Fruit fly (Drosophila melanogaster) whole organism, prepupa: Measurements from ENCODE around the gene TotM.

Source experiments
- Blimp-1 ChIP-seq: fragments of 200-800 bp; sonication (Bioruptor generic); optimal IDR thresholded peaks from 3 replicates; lab custom pipeline; 2017; ENCODE audit warnings: missing biosample characterization, missing genetic modification characterization, mild to moderate bottlenecking, moderate library complexity, missing genetic modification reagents
- CG10631 ChIP-seq: fragments of 200-800 bp; sonication (Bioruptor generic); optimal IDR thresholded peaks from 2 replicates; lab custom pipeline; 2016; ENCODE audit warnings: missing biosample characterization, missing genetic modification characterization
- CG10669 ChIP-seq: fragments of 200-800 bp; sonication (Bioruptor generic); optimal IDR thresholded peaks from 3 replicates; lab custom pipeline; 2018; ENCODE audit warnings: missing biosample characterization, mild to moderate bottlenecking, missing genetic modification characterization, moderate library complexity
- CG11762 ChIP-seq: fragments of 200-800 bp; sonication (Bioruptor generic); optimal IDR thresholded peaks from 3 replicates; lab custom pipeline; 2016; ENCODE audit warnings: missing biosample characterization, missing genetic modification characterization; ENCODE audit not compliant: insufficient read depth
- CG11902 ChIP-seq: fragments of 200-800 bp; sonication (Bioruptor generic); optimal IDR thresholded peaks from 3 replicates; lab custom pipeline; 2016; ENCODE audit warnings: missing biosample characterization, missing genetic modification characterization
- CG1621 ChIP-seq: fragments of 200-800 bp; sonication (Bioruptor generic); optimal IDR thresholded peaks from 3 replicates; lab custom pipeline; 2018; ENCODE audit warnings: missing biosample characterization, mild to moderate bottlenecking, missing genetic modification characterization
- CG16779 ChIP-seq: fragments of 200-800 bp; sonication (Bioruptor generic); optimal IDR thresholded peaks from 3 replicates; lab custom pipeline; 2017; ENCODE audit warnings: missing biosample characterization, mild to moderate bottlenecking, missing genetic modification characterization
- CG31627 ChIP-seq: fragments of 200-800 bp; sonication (Bioruptor generic); optimal IDR thresholded peaks from 3 replicates; lab custom pipeline; 2016; ENCODE audit warnings: missing biosample characterization, missing genetic modification characterization
- CG32006 ChIP-seq: fragments of 200-800 bp; sonication (Bioruptor generic); optimal IDR thresholded peaks from 3 replicates; lab custom pipeline; 2017; ENCODE audit warnings: missing biosample characterization, mild to moderate bottlenecking, missing genetic modification characterization
- CG3919 ChIP-seq: fragments of 200-800 bp; sonication (Bioruptor generic); optimal IDR thresholded peaks from 3 replicates; lab custom pipeline; 2016; ENCODE audit warnings: missing biosample characterization, missing genetic modification characterization
- CG6163 ChIP-seq: fragments of 200-800 bp; sonication (Bioruptor generic); IDR thresholded peaks from 3 replicates; pipeline ENCODE4 v1.3.6; 2022; ENCODE audit warnings: missing biosample characterization, missing genetic modification characterization
- CG6276 ChIP-seq: fragments of 200-800 bp; sonication (Bioruptor generic); optimal IDR thresholded peaks from 2 replicates; lab custom pipeline; 2017; ENCODE audit warnings: missing biosample characterization, mild to moderate bottlenecking, missing genetic modification characterization
- CG6792 ChIP-seq: fragments of 200-800 bp; sonication (Bioruptor generic); optimal IDR thresholded peaks from 3 replicates; lab custom pipeline; 2016; ENCODE audit warnings: missing biosample characterization, missing genetic modification characterization
- CG6808 ChIP-seq: fragments of 200-800 bp; sonication (Bioruptor generic); optimal IDR thresholded peaks from 3 replicates; lab custom pipeline; 2017; ENCODE audit warnings: missing biosample characterization, missing genetic modification characterization, mild to moderate bottlenecking, moderate library complexity, missing genetic modification reagents
- CG6854 ChIP-seq: fragments of 200-800 bp; sonication (Bioruptor generic); optimal IDR thresholded peaks from 2 replicates; lab custom pipeline; 2017; ENCODE audit warnings: missing biosample characterization, mild to moderate bottlenecking, missing genetic modification characterization
- CG7368 ChIP-seq: fragments of 200-800 bp; sonication (Bioruptor generic); optimal IDR thresholded peaks from 3 replicates; lab custom pipeline; 2016; ENCODE audit warnings: missing biosample characterization, missing genetic modification characterization
- CG8632 ChIP-seq: fragments of 200-800 bp; sonication (Bioruptor generic); optimal IDR thresholded peaks from 3 replicates; lab custom pipeline; 2016; ENCODE audit warnings: missing biosample characterization, missing genetic modification characterization
- CG9139 ChIP-seq: fragments of 200-800 bp; sonication (Bioruptor generic); optimal IDR thresholded peaks from 3 replicates; lab custom pipeline; 2017; ENCODE audit warnings: missing biosample characterization, mild to moderate bottlenecking, missing genetic modification characterization
- Eip75B ChIP-seq: fragments of 200-800 bp; sonication (Bioruptor generic); optimal IDR thresholded peaks from 3 replicates; lab custom pipeline; 2016; ENCODE audit warnings: missing biosample characterization, missing genetic modification characterization
- Eip78C ChIP-seq: fragments of 200-800 bp; sonication (Bioruptor generic); peaks from one replicate; lab custom pipeline; 2016; ENCODE audit warnings: missing biosample characterization, missing genetic modification characterization
- Eip93F ChIP-seq: fragments of 200-800 bp; sonication (Bioruptor generic); optimal IDR thresholded peaks from 2 replicates; lab custom pipeline; 2016; ENCODE audit warnings: missing biosample characterization, mild to moderate bottlenecking, missing genetic modification characterization
- Ets21C ChIP-seq: fragments of 200-800 bp; sonication (Bioruptor generic); optimal IDR thresholded peaks from 3 replicates; lab custom pipeline; 2016; ENCODE audit warnings: missing biosample characterization, missing genetic modification characterization
- Hr38 ChIP-seq: sonication (Bioruptor generic); optimal IDR thresholded peaks from 2 replicates; lab custom pipeline; 2016; ENCODE audit warnings: missing biosample characterization, missing genetic modification characterization
- Hr39 ChIP-seq: fragments of 200-800 bp; sonication (Bioruptor generic); optimal IDR thresholded peaks from 2 replicates; lab custom pipeline; 2016; ENCODE audit warnings: missing biosample characterization, missing genetic modification characterization
- Hr4 ChIP-seq: fragments of 200-800 bp; sonication (Bioruptor generic); optimal IDR thresholded peaks from 3 replicates; lab custom pipeline; 2016; ENCODE audit warnings: missing biosample characterization, missing genetic modification characterization
- Lpt ChIP-seq: fragments of 200-800 bp; sonication (Bioruptor generic); optimal IDR thresholded peaks from 3 replicates; lab custom pipeline; 2016; ENCODE audit warnings: missing biosample characterization, missing genetic modification characterization
- Met ChIP-seq: fragments of 200-800 bp; sonication (Bioruptor generic); optimal IDR thresholded peaks from 3 replicates; lab custom pipeline; 2016; ENCODE audit warnings: missing biosample characterization, missing genetic modification characterization
- OdsH ChIP-seq: fragments of 200-800 bp; sonication (Bioruptor generic); optimal IDR thresholded peaks from 3 replicates; lab custom pipeline; 2016; ENCODE audit warnings: missing biosample characterization, missing genetic modification characterization
- Smox ChIP-seq: fragments of 200-800 bp; sonication (Bioruptor generic); optimal IDR thresholded peaks from 3 replicates; lab custom pipeline; 2016; ENCODE audit warnings: missing biosample characterization, missing genetic modification characterization
- Sox102F ChIP-seq: fragments of 200-800 bp; sonication (Bioruptor generic); optimal IDR thresholded peaks from 2 replicates; lab custom pipeline; 2016; ENCODE audit warnings: missing biosample characterization, mild to moderate bottlenecking, missing genetic modification characterization
- achi ChIP-seq: fragments of 200-800 bp; sonication (Bioruptor generic); optimal IDR thresholded peaks from 3 replicates; lab custom pipeline; 2016; ENCODE audit warnings: missing biosample characterization, missing genetic modification characterization
- acj6 ChIP-seq: fragments of 200-800 bp; sonication (Bioruptor generic); optimal IDR thresholded peaks from 3 replicates; lab custom pipeline; 2016; ENCODE audit warnings: missing biosample characterization, missing genetic modification characterization
- cyc ChIP-seq: fragments of 200-800 bp; sonication (Bioruptor generic); optimal IDR thresholded peaks from 3 replicates; lab custom pipeline; 2016; ENCODE audit warnings: missing biosample characterization, missing genetic modification characterization
- dac ChIP-seq: fragments of 200-800 bp; sonication (Bioruptor generic); optimal IDR thresholded peaks from 2 replicates; lab custom pipeline; 2017; ENCODE audit warnings: missing biosample characterization, mild to moderate bottlenecking, missing genetic modification characterization
- dsx ChIP-seq: fragments of 200-800 bp; optimal IDR thresholded peaks from 3 replicates; lab custom pipeline; 2019; ENCODE audit warnings: missing biosample characterization, mild to moderate bottlenecking, missing genetic modification characterization, moderate library complexity; ENCODE audit not compliant: poor library complexity, severe bottlenecking
- eg ChIP-seq: fragments of 200-800 bp; sonication (Bioruptor generic); IDR thresholded peaks from 3 replicates; pipeline ENCODE4 v1.3.6; 2022; ENCODE audit warnings: missing biosample characterization, missing genetic modification characterization
- fd85E ChIP-seq: fragments of 200-800 bp; sonication (Bioruptor generic); optimal IDR thresholded peaks from 3 replicates; lab custom pipeline; 2016; ENCODE audit warnings: missing biosample characterization, missing genetic modification characterization
- fkh ChIP-seq: fragments of 200-800 bp; sonication (Bioruptor generic); optimal IDR thresholded peaks from 3 replicates; lab custom pipeline; 2017; ENCODE audit warnings: missing biosample characterization, mild to moderate bottlenecking, missing genetic modification characterization, moderate library complexity
- lz ChIP-seq: fragments of 200-800 bp; sonication (Bioruptor generic); optimal IDR thresholded peaks from 3 replicates; lab custom pipeline; 2016; ENCODE audit warnings: missing biosample characterization, missing genetic modification characterization
- net ChIP-seq: fragments of 200-800 bp; sonication (Bioruptor generic); optimal IDR thresholded peaks from 3 replicates; lab custom pipeline; 2016; ENCODE audit warnings: missing biosample characterization, missing genetic modification characterization
- salr ChIP-seq, 2 experiments: fragments of 200-800 bp; sonication (Bioruptor generic); optimal IDR thresholded peaks; 3 replicates each; lab custom pipeline; 2016 to 2018; ENCODE audit warnings: missing biosample characterization in 2 of 2, missing genetic modification characterization in 2 of 2, mild to moderate bottlenecking in 1 of 2
- ss ChIP-seq, 2 experiments: fragments of 200-800 bp; sonication (Bioruptor generic); optimal IDR thresholded peaks; 2 replicates in 1 of 2; 3 replicates in 1 of 2; lab custom pipeline; 2017 to 2018; ENCODE audit warnings: mild to moderate bottlenecking in 2 of 2, missing biosample characterization in 2 of 2, missing genetic modification characterization in 2 of 2, moderate library complexity in 1 of 2
- svp ChIP-seq: fragments of 200-800 bp; sonication (Bioruptor generic); peaks from one replicate; lab custom pipeline; 2016; ENCODE audit warnings: missing biosample characterization, missing genetic modification characterization
- topi ChIP-seq: fragments of 200-800 bp; sonication (Bioruptor generic); optimal IDR thresholded peaks from 3 replicates; lab custom pipeline; 2016; ENCODE audit warnings: missing biosample characterization, missing genetic modification characterization
- vri ChIP-seq: fragments of 200-800 bp; sonication (Bioruptor generic); optimal IDR thresholded peaks from 3 replicates; lab custom pipeline; 2016; ENCODE audit warnings: missing biosample characterization, mild to moderate bottlenecking, missing genetic modification characterization

TotM gene

DNA sequence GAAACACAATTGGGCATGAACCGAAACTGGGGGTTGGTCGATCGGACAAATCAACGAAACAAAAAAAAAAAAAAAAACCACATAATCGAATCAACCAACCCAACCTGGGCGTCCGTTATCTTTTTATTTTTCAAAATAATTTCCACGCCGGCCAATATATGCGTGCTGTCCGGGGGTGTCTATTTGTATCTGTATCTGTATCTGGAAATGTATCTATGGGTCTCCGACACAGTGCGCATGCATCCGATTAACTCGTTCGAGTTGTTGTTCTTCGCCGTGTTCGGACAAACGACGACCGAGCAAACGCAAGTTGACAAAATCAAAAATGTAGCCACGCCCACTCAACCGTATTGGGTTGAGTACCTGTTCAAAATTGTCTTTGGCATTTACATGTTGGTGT, 32.7 kb downstream of the TotM start:
- TF ChIP-seq Eip93F (GFP tag; lab: Kevin White, UChicago): no peak
- no peak for TF ChIP-seq topi
- TF ChIP-seq dsx (GFP tag; lab: Kevin White, UChicago): no peak

DNA sequence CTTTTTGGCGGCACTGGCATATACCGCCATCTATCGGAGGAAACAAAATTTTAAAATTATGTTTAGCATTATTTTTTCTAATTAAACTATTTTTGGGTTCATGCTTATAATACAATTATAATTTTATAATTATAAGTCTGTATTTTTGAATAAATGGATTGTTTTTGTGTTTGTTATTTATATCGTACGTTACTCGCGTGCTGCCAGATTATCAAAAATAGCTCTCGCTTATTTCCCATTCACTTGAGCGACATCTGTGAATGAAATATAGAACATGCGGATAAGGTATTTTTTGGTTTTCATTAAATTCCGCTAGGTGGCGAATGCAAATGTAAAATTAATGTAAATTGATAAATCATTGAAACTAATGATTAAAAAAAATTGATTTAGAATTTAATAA, 36.2 kb downstream of the TotM start:
- no peak for TF ChIP-seq ss (GFP tag; optimal IDR thresholded peaks at IDR 0.05; lab: Kevin White, UChicago)
- peak; percentile 6 for TF ChIP-seq CG31627 (GFP tag; lab: Kevin White, UChicago)
- TF ChIP-seq svp (GFP tag; lab: Kevin White, UChicago): peak; percentile 53

DNA sequence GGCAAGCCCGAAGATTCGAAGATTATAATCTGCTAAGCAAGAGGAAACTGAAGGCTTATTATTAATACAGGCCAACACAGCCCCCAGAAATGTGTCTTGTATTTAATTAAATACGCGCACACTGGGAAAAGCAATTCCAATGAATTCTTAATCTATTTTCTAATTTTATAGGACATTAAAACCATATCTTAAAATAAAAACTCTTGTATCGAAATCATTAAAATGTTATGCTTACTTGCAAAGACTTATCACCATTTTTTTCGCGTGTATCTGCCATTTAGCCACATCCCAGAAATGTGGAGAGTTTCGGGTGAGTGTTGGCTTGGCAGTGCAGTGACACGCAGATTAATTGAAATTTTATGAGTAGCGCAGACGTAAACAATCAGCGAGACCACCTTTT, 38.3 kb downstream of the TotM start:
- TF ChIP-seq Blimp-1 (GFP tag; lab: Kevin White, UChicago): no peak
- peak; percentile 56 for TF ChIP-seq Eip78C (GFP tag; lab: Kevin White, UChicago)
- no peak for TF ChIP-seq CG10631
- TF ChIP-seq CG11902 (GFP tag; lab: Kevin White, UChicago): no peak
- TF ChIP-seq CG1621 (tag; lab: Kevin White, UChicago): no peak
- TF ChIP-seq CG9139: no peak
- no peak for TF ChIP-seq CG7368 (GFP tag; lab: Kevin White, UChicago)
- peak; percentile 36 for TF ChIP-seq svp (GFP tag; lab: Kevin White, UChicago)
- 0 out of 3 replicates have a peak, but pooled peaks have one; percentile 7 for TF ChIP-seq eg
- TF ChIP-seq, all 60 proteins: peak for 3

DNA sequence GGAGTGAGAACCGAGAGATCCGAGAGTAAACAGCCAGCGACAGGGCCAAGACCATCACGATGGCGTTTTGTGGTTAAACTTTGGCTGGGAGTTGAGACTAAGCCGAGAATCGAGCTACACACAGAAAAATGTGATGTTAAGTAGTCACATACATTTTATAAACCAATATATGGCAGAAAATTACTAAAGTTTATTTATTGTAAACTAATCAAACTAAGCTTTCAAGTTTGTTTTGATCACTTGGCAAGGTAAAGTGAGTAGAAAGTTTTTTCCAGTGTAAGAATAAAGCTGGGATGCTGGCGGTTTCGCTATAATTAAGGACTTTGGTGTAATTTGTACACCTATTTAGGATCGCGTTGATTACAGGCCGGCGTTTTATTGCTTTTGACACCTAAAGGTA, 42.9 kb downstream of the TotM start:
- TF ChIP-seq CG11762 (GFP tag; lab: Kevin White, UChicago): peak; percentile 30
- peak; percentile 75 for TF ChIP-seq CG1621 (tag; lab: Kevin White, UChicago)
- peak; percentile 28 for TF ChIP-seq CG8632 (GFP tag; lab: Kevin White, UChicago)
- peak in 1 of 2 experiments; percentile 55 for TF ChIP-seq salr (GFP tag; optimal IDR thresholded peaks at IDR 0.05; lab: Kevin White, UChicago)
- no peak for TF ChIP-seq fd85E (GFP tag; lab: Kevin White, UChicago)
- no peak for TF ChIP-seq CG6276 (GFP tag; lab: Kevin White, UChicago)
- peak; percentile 75 for TF ChIP-seq CG10669
- TF ChIP-seq CG6792: peak; percentile 44
- no peak for TF ChIP-seq fkh (GFP tag; lab: Kevin White, UChicago)
- no peak for TF ChIP-seq Hr38 (GFP tag; lab: Kevin White, UChicago)
- peak; percentile 79 for TF ChIP-seq dsx (GFP tag; lab: Kevin White, UChicago)
- TF ChIP-seq acj6 (GFP tag; lab: Kevin White, UChicago): peak; percentile 38
- peak; percentile 74 for TF ChIP-seq CG6163 (GFP tag; lab: Robert Waterston, UW)
- peak; percentile 79 for TF ChIP-seq CG6808 (GFP tag; lab: Kevin White, UChicago)
- TF ChIP-seq Eip75B (GFP tag; lab: Kevin White, UChicago): peak; percentile 46
- peak; percentile 40 for TF ChIP-seq Met (GFP tag; lab: Kevin White, UChicago)
- TF ChIP-seq CG6854 (GFP tag; lab: Kevin White, UChicago): no peak
- TF ChIP-seq Hr4: no peak
- peak; percentile 14 for TF ChIP-seq CG16779
- TF ChIP-seq Hr39 (GFP tag; lab: Kevin White, UChicago): no peak
- peak; percentile 45 for TF ChIP-seq topi
- peak; percentile 5 for TF ChIP-seq net (GFP tag; lab: Kevin White, UChicago)
- TF ChIP-seq lz (GFP tag; lab: Kevin White, UChicago): peak; percentile 38
- no peak for TF ChIP-seq Eip93F (GFP tag; lab: Kevin White, UChicago)
- TF ChIP-seq eg: no peak
- peak; percentile 55 for TF ChIP-seq CG3919
- no peak for TF ChIP-seq dac (GFP tag; lab: Kevin White, UChicago)
- peak; percentile 28 for TF ChIP-seq Smox (GFP tag; lab: Kevin White, UChicago)
- TF ChIP-seq Lpt (GFP tag; lab: Kevin White, UChicago): no peak
- TF ChIP-seq Sox102F: peak; percentile 15
- no peak for TF ChIP-seq Ets21C (GFP tag; lab: Kevin White, UChicago)
- TF ChIP-seq Blimp-1 (GFP tag; lab: Kevin White, UChicago): no peak
- TF ChIP-seq vri (GFP tag; lab: Kevin White, UChicago): no peak
- TF ChIP-seq CG32006 (GFP tag; lab: Kevin White, UChicago): peak; percentile 6
- TF ChIP-seq OdsH: peak; percentile 40
- TF ChIP-seq cyc (GFP tag; lab: Kevin White, UChicago): peak; percentile 16
- peak; percentile 48 for TF ChIP-seq achi (GFP tag; lab: Kevin White, UChicago)
- TF ChIP-seq CG10631: peak; percentile 63
- TF ChIP-seq CG11902 (GFP tag; lab: Kevin White, UChicago): no peak
- peak; percentile 87 for TF ChIP-seq Eip78C (GFP tag; lab: Kevin White, UChicago)
